Worm (Caenorhabditis elegans): ENCODE data around the gene T10B9.14.
A peak's percentile ranks its signal among the peaks of the same experiment; 100 is the strongest.

The T10B9.14 gene

DNA sequence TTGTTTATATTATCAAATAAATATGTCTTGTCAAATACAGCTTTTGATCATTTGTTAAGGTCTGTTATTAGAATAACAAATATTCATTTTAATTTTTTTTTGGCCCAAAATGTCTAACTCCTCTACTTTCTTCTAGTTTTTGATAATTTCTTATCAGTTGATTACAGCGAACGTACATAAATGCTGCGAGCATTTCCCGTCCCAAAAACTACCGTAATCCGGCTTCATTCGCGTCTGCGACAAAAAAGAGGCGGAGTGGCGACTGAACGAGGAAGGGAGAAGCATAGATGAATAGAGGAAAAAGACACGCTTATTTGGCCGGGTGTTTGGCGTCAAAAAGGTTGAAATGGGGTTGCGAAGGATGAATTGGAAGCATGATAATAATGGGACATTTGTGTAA is 41.7 kb downstream of the T10B9.14 start:
- peak; percentile 38 for TF ChIP-seq nhr-90 (tag; optimal IDR thresholded peaks at IDR 0.05)
- TF ChIP-seq pha-4 (tag; optimal IDR thresholded peaks at IDR 0.05): peak; percentile 53
- peak; percentile 76 for TF ChIP-seq ztf-22 (GFP tag; optimal IDR thresholded peaks at IDR 0.05)
- TF ChIP-seq ets-4 (GFP tag; optimal IDR thresholded peaks at IDR 0.05): peak; percentile 3
- TF ChIP-seq snpc-4 (GFP tag; optimal IDR thresholded peaks at IDR 0.05): no peak
- peak in 1 of 4 experiments; percentile 4 for TF ChIP-seq snpc-4 (tag; optimal IDR thresholded peaks at IDR 0.05)
- no peak for TF ChIP-seq lag-1 (GFP tag; IDR thresholded peaks at IDR 0.05)
- TF ChIP-seq madf-3 (GFP tag; IDR thresholded peaks at IDR 0.05): 0 out of 2 replicates have a peak, but pooled peaks have one; percentile 61
- TF ChIP-seq nfya-1 (tag; optimal IDR thresholded peaks at IDR 0.05; ENCODE audit: borderline replicate concordance, insufficient read depth): no peak
- 0 out of 2 replicates have a peak, but pooled peaks have one; percentile 41 for TF ChIP-seq pbrm-1 (GFP tag; IDR thresholded peaks at IDR 0.05)
- peak; percentile 13 for TF ChIP-seq tbp1 (GFP tag; optimal IDR thresholded peaks at IDR 0.05)
- peak; percentile 60; the same call in 1 of the 2 replicates for TF ChIP-seq dox-1 (GFP tag; IDR thresholded peaks at IDR 0.05)
- no peak for TF ChIP-seq cebp-1 (GFP tag; IDR thresholded peaks at IDR 0.05)
- TF ChIP-seq cebp-1 (tag; optimal IDR thresholded peaks at IDR 0.05): peak; percentile 26
- TF ChIP-seq madf-8 (GFP tag; conservative IDR thresholded peaks at IDR 0.05): no peak
- 0 out of 2 replicates have a peak, but pooled peaks have one; percentile 47 for TF ChIP-seq Y53G8AR.9 (GFP tag; conservative IDR thresholded peaks at IDR 0.05)
- TF ChIP-seq let-607 (tag; optimal IDR thresholded peaks at IDR 0.05): peak; percentile 61 to 69
- 0 out of 2 replicates have a peak, but pooled peaks have one; percentile 11 for TF ChIP-seq hmg-1.2 (GFP tag; IDR thresholded peaks at IDR 0.05)
- TF ChIP-seq Y56A3A.18 (GFP tag; IDR thresholded peaks at IDR 0.05): 0 out of 2 replicates have a peak, but pooled peaks have one; percentile 8
- no peak for TF ChIP-seq sptf-2 (GFP tag; optimal IDR thresholded peaks at IDR 0.05)
- TF ChIP-seq nhr-80 (tag; optimal IDR thresholded peaks at IDR 0.05): peak; percentile 86
- TF ChIP-seq bed-1 (GFP tag; IDR thresholded peaks at IDR 0.05): no peak

DNA sequence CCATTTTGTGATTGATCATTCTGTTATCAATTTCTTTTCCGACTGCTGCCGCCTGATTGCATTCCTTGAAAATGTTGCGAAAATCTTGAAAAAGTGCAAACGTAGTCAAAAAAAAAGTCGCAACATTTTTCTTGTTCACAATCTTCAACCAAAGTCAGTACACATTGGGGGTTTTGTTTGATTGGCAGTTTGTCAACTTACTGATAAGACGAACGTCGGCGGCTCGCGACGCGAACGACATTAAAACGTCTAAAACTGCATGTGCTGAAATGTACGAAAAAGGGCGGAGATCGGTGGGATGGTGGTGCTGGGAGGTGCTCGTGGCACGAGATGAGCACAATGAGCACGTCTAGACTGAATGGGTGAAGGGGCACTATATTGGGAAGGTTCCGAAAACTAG is 43.4 kb downstream of the T10B9.14 start:
- TF ChIP-seq lsy-27 (tag; optimal IDR thresholded peaks at IDR 0.05; ENCODE audit: borderline replicate concordance, insufficient read depth) (no peak), atf-7 (tag; optimal IDR thresholded peaks at IDR 0.05) (peak; percentile 23), madf-10 (tag; optimal IDR thresholded peaks at IDR 0.05) (peak; percentile 12), nhr-120 (GFP tag; IDR thresholded peaks at IDR 0.05) (no peak), F33H1.4 (GFP tag; IDR thresholded peaks at IDR 0.05) (peak; percentile 29; the same call in 1 of the 2 replicates), aptf-2 (GFP tag; conservative IDR thresholded peaks at IDR 0.05) (no peak), zfh-2 (GFP tag; conservative IDR thresholded peaks at IDR 0.05) (no peak), mcd-1 (GFP tag; IDR thresholded peaks at IDR 0.05) (peak; percentile 33; the same call in 1 of the 2 replicates), bed-1 (GFP tag; IDR thresholded peaks at IDR 0.05) (no peak), hmg-1.2 (GFP tag; IDR thresholded peaks at IDR 0.05) (peak; percentile 35; the same call in 1 of the 2 replicates), snpc-1.1 (tag; optimal IDR thresholded peaks at IDR 0.05; ENCODE audit: insufficient read depth) (no peak), die-1 (tag; optimal IDR thresholded peaks at IDR 0.05) (no peak), ekl-4 (GFP tag; IDR thresholded peaks at IDR 0.05) (no peak), zim-3 (tag; optimal IDR thresholded peaks at IDR 0.05) (peak; percentile 30), C06A6.2 (GFP tag; conservative IDR thresholded peaks at IDR 0.05) (no peak), lir-1 (GFP tag; conservative IDR thresholded peaks at IDR 0.05) (0 out of 2 replicates have a peak, but pooled peaks have one; percentile 21), pbrm-1 (GFP tag; IDR thresholded peaks at IDR 0.05) (peak; percentile 30; the same call in 1 of the 2 replicates), madf-3 (GFP tag; IDR thresholded peaks at IDR 0.05) (no peak), ztf-25 (GFP tag; IDR thresholded peaks at IDR 0.05) (peak; percentile 43; the same call in 1 of the 2 replicates), nhr-80 (tag; optimal IDR thresholded peaks at IDR 0.05) (peak; percentile 92), somi-1 (GFP tag; optimal IDR thresholded peaks at IDR 0.05) (no peak), pha-4 (tag; optimal IDR thresholded peaks at IDR 0.05) (peak; percentile 56), F10E7.11 (tag; optimal IDR thresholded peaks at IDR 0.05) (no peak), hlh-12 (tag; optimal IDR thresholded peaks at IDR 0.05) (no peak), let-607 (tag; optimal IDR thresholded peaks at IDR 0.05) (peak; percentile 85 to 91), Y95B8A.8 (GFP tag; IDR thresholded peaks at IDR 0.05) (0 out of 2 replicates have a peak, but pooled peaks have one; percentile 34), D2030.7 (GFP tag; IDR thresholded peaks at IDR 0.05) (no peak), tlf-1 (GFP tag; optimal IDR thresholded peaks at IDR 0.05) (peak; percentile 70), F49E8.2 (tag; optimal IDR thresholded peaks at IDR 0.05; ENCODE audit: insufficient read depth) (no peak), unc-62 (GFP tag; optimal IDR thresholded peaks at IDR 0.05) (peak; percentile 48)

All from whole organism, young adult.